Fruit fly (Drosophila melanogaster) whole organism, pupa: ENCODE measurements around the gene RpL7-like.

ENCODE experiments used
- CG10348 ChIP-seq: fragments of 200-800 bp; sonication (Bioruptor generic); IDR thresholded peaks from 2 replicates; pipeline ENCODE4 v1.3.6; 2022; ENCODE audit warnings: missing biosample characterization, missing genetic modification characterization
- CG13204 ChIP-seq: fragments of 200-800 bp; sonication (Bioruptor generic); optimal IDR thresholded peaks from 2 replicates; lab custom pipeline; 2018; ENCODE audit warnings: missing biosample characterization, mild to moderate bottlenecking, missing genetic modification characterization, moderate library complexity
- CG14655 ChIP-seq: fragments of 200-800 bp; sonication (Bioruptor generic); optimal IDR thresholded peaks from 3 replicates; lab custom pipeline; 2017; ENCODE audit warnings: mild to moderate bottlenecking, missing biosample characterization, missing genetic modification reagents, missing genetic modification characterization
- CG4496 ChIP-seq: fragments of 200-800 bp; sonication (Bioruptor generic); IDR thresholded peaks from 3 replicates; pipeline ENCODE4 v1.3.6; 2022; ENCODE audit warnings: missing biosample characterization, missing genetic modification characterization
- Ets98B ChIP-seq: fragments of 200-800 bp; sonication (Bioruptor generic); IDR thresholded peaks from 2 replicates; pipeline ENCODE4 v1.3.6; 2022; ENCODE audit warnings: missing biosample characterization, missing genetic modification characterization
- Pif1A ChIP-seq: fragments of 200-800 bp; sonication (Bioruptor generic); optimal IDR thresholded peaks from 3 replicates; lab custom pipeline; 2016; ENCODE audit warnings: missing biosample characterization, missing genetic modification characterization
- Pif1B ChIP-seq: fragments of 200-800 bp; sonication (Bioruptor generic); optimal IDR thresholded peaks from 3 replicates; lab custom pipeline; 2016; ENCODE audit warnings: missing biosample characterization, missing genetic modification characterization
- Snoo ChIP-seq: fragments of 200-800 bp; sonication (Bioruptor generic); optimal IDR thresholded peaks from 3 replicates; lab custom pipeline; 2017; ENCODE audit warnings: missing biosample characterization, mild to moderate bottlenecking, missing genetic modification characterization, inconsistent platforms
- fd96Ca ChIP-seq: fragments of 200-800 bp; sonication (Bioruptor generic); IDR thresholded peaks from 3 replicates; pipeline ENCODE4 v1.3.6; 2022; ENCODE audit warnings: missing biosample characterization, missing genetic modification characterization

DNA sequence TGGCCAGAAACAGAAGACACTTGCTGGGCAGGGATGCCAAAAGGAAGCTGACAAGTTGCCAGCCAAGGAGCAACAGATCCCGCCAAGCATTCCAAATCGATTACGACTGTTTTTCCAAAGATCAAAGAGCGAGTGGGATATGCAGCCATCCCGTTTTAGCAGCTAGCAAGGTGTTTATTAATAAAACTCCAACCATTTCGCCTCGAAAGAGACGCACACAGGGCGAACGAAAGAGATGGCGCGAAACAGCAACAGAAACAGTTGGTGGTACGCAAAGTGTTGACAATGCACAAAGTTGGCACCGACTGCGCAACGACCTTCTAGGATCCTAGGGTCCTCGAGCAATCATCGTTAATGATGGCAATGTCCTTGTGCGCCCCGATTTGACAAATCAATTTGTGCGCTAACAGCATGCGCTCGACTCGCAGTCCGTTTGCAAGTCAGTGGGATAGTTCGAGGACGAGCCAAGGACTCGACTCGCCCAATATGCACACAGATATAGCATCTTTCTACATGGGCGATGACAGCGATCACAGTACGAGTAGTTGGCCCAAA is 23.8 kb downstream of the RpL7-like start:
- TF ChIP-seq Ets98B (GFP tag; lab: Robert Waterston, UW), result no peak
- TF ChIP-seq CG4496, result no peak
- TF ChIP-seq CG10348 (GFP tag; lab: Robert Waterston, UW), result no peak
- TF ChIP-seq Snoo, result no peak
- no peak for TF ChIP-seq fd96Ca (GFP tag; lab: Robert Waterston, UW)
- TF ChIP-seq CG14655, result no peak
- TF ChIP-seq CG13204 (GFP tag; lab: Kevin White, UChicago), result no peak
- no peak for TF ChIP-seq Pif1B
- TF ChIP-seq Pif1A (GFP tag; lab: Kevin White, UChicago), result no peak
